3 fruit fly cellular contexts compared by ENCODE assay signal in the genomic region with DNA sequence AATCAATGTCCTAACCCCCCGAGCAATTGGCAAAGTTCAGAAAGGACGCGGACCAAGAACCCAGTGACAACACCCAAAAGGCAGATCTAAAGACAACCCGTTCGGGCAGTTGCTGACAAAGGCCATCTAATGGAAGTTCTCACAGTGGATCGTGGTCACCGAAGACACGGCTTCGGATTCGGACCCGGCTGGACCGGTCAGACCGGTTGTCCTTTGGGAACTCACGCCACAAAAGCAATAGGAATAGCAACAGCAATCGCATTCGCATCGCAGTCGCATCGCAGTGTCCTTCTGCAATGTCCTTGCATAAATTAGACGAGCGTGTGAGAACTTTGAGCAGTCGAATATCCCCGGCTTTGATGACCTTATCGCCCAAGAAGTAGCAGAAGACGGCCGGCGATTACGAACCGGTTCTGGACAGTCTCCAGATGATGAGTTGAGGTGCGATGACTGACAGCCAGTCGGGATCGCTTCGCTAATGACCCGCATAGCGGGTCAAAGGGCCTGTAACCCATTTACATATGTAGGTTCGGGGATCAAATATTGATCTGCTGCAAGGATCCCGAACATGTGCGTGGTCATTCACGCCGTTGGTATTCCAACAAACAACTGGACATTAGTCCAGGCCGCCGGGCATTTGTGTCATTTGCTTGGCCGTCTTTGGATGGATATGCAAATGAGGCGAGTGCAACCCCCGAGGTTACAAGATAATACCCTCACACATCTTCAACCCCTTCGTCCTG.
TF ChIP-seq lines count a peak whose summit lies in the region.

No protein-coding gene starts in this region.

- TF ChIP-seq CTCF in whole organism, embryonic (GFP tag; optimal IDR thresholded peaks at IDR 0.05; lab: Kevin White, UChicago): no peak

TF ChIP-seq in whole organism, embryonic, 481 proteins besides CTCF, POLR2A, EP300 and RAD21:
- TF ChIP-seq tll (GFP tag; optimal IDR thresholded peaks at IDR 0.05; lab: Kevin White, UChicago) (peak in 1 of 2 experiments; percentile 63), stwl (tag; optimal IDR thresholded peaks at IDR 0.05; lab: Kevin White, UChicago) (no peak), zen (tag; optimal IDR thresholded peaks at IDR 0.05; lab: Kevin White, UChicago) (peak; percentile 77), pros (GFP tag; optimal IDR thresholded peaks at IDR 0.05; lab: Kevin White, UChicago) (peak; percentile 62)
TF ChIP-seq in whole organism, embryonic: peak in this region for 3.

TF ChIP-seq in whole organism, pupa, 21 proteins besides CTCF, POLR2A, EP300 and RAD21:
- no peak for TF ChIP-seq gl (tag; optimal IDR thresholded peaks at IDR 0.05; lab: Kevin White, UChicago)
- no peak for TF ChIP-seq EcR (GFP tag; optimal IDR thresholded peaks at IDR 0.05; lab: Kevin White, UChicago)
- TF ChIP-seq CG4496 (GFP tag; IDR thresholded peaks at IDR 0.05; lab: Robert Waterston, UW): peak; percentile 72; the same call in 2 of the 3 replicates
- TF ChIP-seq Snoo (tag; optimal IDR thresholded peaks at IDR 0.05; lab: Kevin White, UChicago): no peak
- TF ChIP-seq Pif1A (GFP tag; optimal IDR thresholded peaks at IDR 0.05; lab: Kevin White, UChicago): no peak

TF ChIP-seq in whole organism, wandering third instar larva, 38 proteins besides CTCF, POLR2A, EP300 and RAD21:
- TF ChIP-seq Vsx2 (GFP tag; optimal IDR thresholded peaks at IDR 0.05; lab: Kevin White, UChicago; ENCODE audit: partially characterized antibody) (peak; percentile 82), HLH106 (tag; optimal IDR thresholded peaks at IDR 0.05; lab: Kevin White, UChicago) (no peak), dl (GFP tag; optimal IDR thresholded peaks at IDR 0.05; lab: Kevin White, UChicago; ENCODE audit: insufficient read depth in 1 of 2, partially characterized antibody in 2 of 2) (peak in 1 of 2 experiments; percentile 20), Dif (GFP tag; optimal IDR thresholded peaks at IDR 0.05; lab: Kevin White, UChicago; ENCODE audit: partially characterized antibody) (peak; percentile 72)
